Worm (Caenorhabditis elegans) whole organism, young adult: Measurements from ENCODE around the gene dhhc-4.
A peak's percentile ranks its signal among the peaks of the same experiment; 100 is the strongest.

ENCODE experiments used
- B0336.3 ChIP-seq: fragments of 200-800 bp; sonication (Bioruptor generic); IDR thresholded peaks from 2 replicates; pipeline ENCODE4 v1.3.6; 2022; ENCODE audit warnings: missing genetic modification characterization, missing compliant biosample characterization
- Y53G8AR.9 ChIP-seq: fragments of 200-800 bp; sonication (Bioruptor generic); conservative IDR thresholded peaks from 2 replicates; pipeline ENCODE4 v1.3.6; 2022; ENCODE audit warnings: missing genetic modification reagents, missing genetic modification characterization, missing compliant biosample characterization
- ama-1 ChIP-seq, 3 experiments: fragments of 150-350 bp in 1 of 3; sonication (generic microtip) in 2 of 3; optimal IDR thresholded peaks; 2 replicates each; lab custom pipeline; 2014 to 2018; ENCODE audit warnings: missing biosample characterization in 2 of 3, missing genetic modification characterization in 2 of 3, missing genetic modification reagents in 2 of 3
- attf-5 ChIP-seq: fragments of 200-800 bp; sonication (Bioruptor generic); optimal IDR thresholded peaks from 2 replicates; lab custom pipeline; 2018; ENCODE audit warnings: mild to moderate bottlenecking, missing genetic modification characterization, missing compliant biosample characterization
- sdz-38 ChIP-seq: sonication (generic microtip); optimal IDR thresholded peaks from 2 replicates; lab custom pipeline; 2016; ENCODE audit warnings: missing genotype, missing genetic modification characterization, missing compliant biosample characterization
- somi-1 ChIP-seq: fragments of 200-800 bp; sonication (Bioruptor generic); optimal IDR thresholded peaks from 2 replicates; lab custom pipeline; 2018; ENCODE audit warnings: mild to moderate bottlenecking, missing genetic modification characterization, missing compliant biosample characterization
- unc-130 ChIP-seq: sonication (generic microtip); optimal IDR thresholded peaks from 2 replicates; lab custom pipeline; 2016; ENCODE audit warnings: missing genetic modification reagents, missing genetic modification characterization, missing compliant biosample characterization

ce11 chrIII:9818763-9819162 is 48.8 kb downstream of the dhhc-4 start, which contains the start of gene panl-3:
- peak; percentile 22 for TF ChIP-seq ama-1 (optimal IDR thresholded peaks at IDR 0.05; lab: Kevin White, UChicago)
- no peak for TF ChIP-seq ama-1 (GFP tag; optimal IDR thresholded peaks at IDR 0.05; lab: Kevin White, UChicago)
- peak; percentile 36 for TF ChIP-seq somi-1 (GFP tag; lab: Kevin White, UChicago)
- TF ChIP-seq B0336.3: no peak; the same call in 1 of the 2 replicates
- peak; percentile 88 for TF ChIP-seq attf-5
- TF ChIP-seq Y53G8AR.9: no peak
- no peak for TF ChIP-seq unc-130 (GFP tag; lab: Kevin White, UChicago)
- TF ChIP-seq sdz-38 (tag; lab: Kevin White, UChicago): no peak
